Fruit fly (Drosophila melanogaster) whole organism, prepupa: Measurements from ENCODE around the gene TwdlX.

Source experiments
- CG3032 ChIP-seq: fragments of 200-800 bp; optimal IDR thresholded peaks from 2 replicates; lab custom pipeline; 2019; ENCODE audit warnings: missing biosample characterization, mild to moderate bottlenecking, missing genetic modification characterization, moderate library complexity
- CG31627 ChIP-seq: fragments of 200-800 bp; sonication (Bioruptor generic); optimal IDR thresholded peaks from 3 replicates; lab custom pipeline; 2016; ENCODE audit warnings: missing biosample characterization, missing genetic modification characterization
- CG6163 ChIP-seq: fragments of 200-800 bp; sonication (Bioruptor generic); IDR thresholded peaks from 3 replicates; pipeline ENCODE4 v1.3.6; 2022; ENCODE audit warnings: missing biosample characterization, missing genetic modification characterization
- CG8119 ChIP-seq: fragments of 200-800 bp; sonication (Bioruptor generic); IDR thresholded peaks from 3 replicates; pipeline ENCODE4 v1.3.6; 2022; ENCODE audit warnings: missing biosample characterization, missing genetic modification characterization
- CG8632 ChIP-seq: fragments of 200-800 bp; sonication (Bioruptor generic); optimal IDR thresholded peaks from 3 replicates; lab custom pipeline; 2016; ENCODE audit warnings: missing biosample characterization, missing genetic modification characterization
- Hr39 ChIP-seq: fragments of 200-800 bp; sonication (Bioruptor generic); optimal IDR thresholded peaks from 2 replicates; lab custom pipeline; 2016; ENCODE audit warnings: missing biosample characterization, missing genetic modification characterization
- Smox ChIP-seq: fragments of 200-800 bp; sonication (Bioruptor generic); optimal IDR thresholded peaks from 3 replicates; lab custom pipeline; 2016; ENCODE audit warnings: missing biosample characterization, missing genetic modification characterization
- achi ChIP-seq: fragments of 200-800 bp; sonication (Bioruptor generic); optimal IDR thresholded peaks from 3 replicates; lab custom pipeline; 2016; ENCODE audit warnings: missing biosample characterization, missing genetic modification characterization

The TwdlX gene

DNA sequence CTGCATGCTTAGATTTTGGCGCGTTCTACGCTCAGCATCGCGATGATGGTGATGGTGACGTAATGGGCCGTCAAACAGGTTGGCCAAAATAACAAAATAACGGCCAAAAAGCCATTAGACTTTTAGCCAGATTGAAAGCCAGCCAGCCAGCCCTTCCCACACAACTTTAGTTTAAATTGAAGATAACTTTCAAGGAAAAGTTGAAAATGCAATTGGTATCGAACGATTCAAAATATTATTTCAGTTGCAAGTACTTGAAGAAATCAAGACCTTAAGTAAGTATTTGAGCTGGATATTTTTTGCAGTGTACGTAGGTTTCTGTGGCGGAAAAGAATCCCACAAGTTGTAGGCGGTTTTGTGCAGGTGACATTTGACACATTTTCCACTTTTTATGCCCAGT lies 50.2 kb downstream of the TwdlX start (continued):
- TF ChIP-seq Smox (GFP tag; lab: Kevin White, UChicago) (no peak), CG8632 (GFP tag; lab: Kevin White, UChicago) (no peak), achi (GFP tag; lab: Kevin White, UChicago) (no peak), CG31627 (GFP tag; lab: Kevin White, UChicago) (no peak), CG3032 (no peak), CG8119 (GFP tag; lab: Robert Waterston, UW) (no peak), Hr39 (GFP tag; lab: Kevin White, UChicago) (no peak), CG6163 (GFP tag; lab: Robert Waterston, UW) (0 out of 3 replicates have a peak, but pooled peaks have one; percentile 7)
